Fruit fly (Drosophila melanogaster) whole organism, embryonic: ENCODE results near the gene RpL27A.
A peak's percentile ranks its signal among the peaks of the same experiment; 100 is the strongest.

Experiments
- Bgb ChIP-seq: fragments of 200-800 bp; sonication (Bioruptor generic); IDR thresholded peaks from 2 replicates; pipeline ENCODE4 v1.3.6; 2022; ENCODE audit warnings: missing biosample characterization, missing genetic modification characterization; ENCODE audit not compliant: partially characterized antibody
- BtbVII ChIP-seq: fragments of 200-800 bp; sonication (Bioruptor generic); optimal IDR thresholded peaks from 3 replicates; lab custom pipeline; 2017; ENCODE audit warnings: missing biosample characterization, mild to moderate bottlenecking, missing genetic modification characterization
- CG10959 ChIP-seq: fragments of 200-800 bp; sonication (Bioruptor generic); IDR thresholded peaks from 2 replicates; pipeline ENCODE4 v1.3.6; 2022; ENCODE audit warnings: missing biosample characterization, missing genetic modification characterization
- CG11398 ChIP-seq: fragments of 200-800 bp; sonication (Bioruptor generic); optimal IDR thresholded peaks from 2 replicates; lab custom pipeline; 2016; ENCODE audit warnings: missing biosample characterization, missing genetic modification characterization
- CG11723 ChIP-seq: fragments of 200-800 bp; sonication (Bioruptor generic); optimal IDR thresholded peaks from 2 replicates; lab custom pipeline; 2017; ENCODE audit warnings: missing biosample characterization, mild to moderate bottlenecking, missing genetic modification characterization
- CG12104 ChIP-seq: fragments of 200-800 bp; sonication (Bioruptor generic); optimal IDR thresholded peaks from 3 replicates; lab custom pipeline; 2016; ENCODE audit warnings: missing biosample characterization, missing genetic modification characterization
- CG1233 ChIP-seq: fragments of 200-800 bp; sonication (Bioruptor generic); optimal IDR thresholded peaks from 4 replicates; lab custom pipeline; 2018; ENCODE audit warnings: missing biosample characterization, mild to moderate bottlenecking, missing genetic modification characterization
- CG13296 ChIP-seq: fragments of 200-800 bp; sonication (Bioruptor generic); optimal IDR thresholded peaks from 3 replicates; lab custom pipeline; 2018; ENCODE audit warnings: missing biosample characterization, mild to moderate bottlenecking, missing genetic modification characterization
- CG15073 ChIP-seq: fragments of 200-800 bp; sonication (Bioruptor generic); optimal IDR thresholded peaks from 2 replicates; lab custom pipeline; 2016; ENCODE audit warnings: missing biosample characterization, missing genetic modification characterization
- CG15479 ChIP-seq: fragments of 200-800 bp; sonication (Bioruptor generic); optimal IDR thresholded peaks from 3 replicates; lab custom pipeline; 2019; ENCODE audit warnings: missing biosample characterization, mild to moderate bottlenecking, missing genetic modification characterization, moderate library complexity
- CG18619 ChIP-seq: fragments of 200-800 bp; sonication (Bioruptor generic); optimal IDR thresholded peaks from 3 replicates; lab custom pipeline; 2017; ENCODE audit warnings: missing biosample characterization, mild to moderate bottlenecking, missing genetic modification characterization
- CG30403 ChIP-seq: fragments of 200-800 bp; sonication (Bioruptor generic); optimal IDR thresholded peaks from 3 replicates; lab custom pipeline; 2016; ENCODE audit warnings: missing biosample characterization, missing genetic modification characterization
- CG32772 ChIP-seq: fragments of 200-800 bp; sonication (Bioruptor generic); IDR thresholded peaks from 2 replicates; pipeline ENCODE4 v1.3.6; 2022; ENCODE audit warnings: missing biosample characterization, missing genetic modification characterization
- CG4424 ChIP-seq: fragments of 200-800 bp; sonication (Bioruptor generic); optimal IDR thresholded peaks from 3 replicates; lab custom pipeline; 2016; ENCODE audit warnings: missing biosample characterization, missing genetic modification characterization
- CG4730 ChIP-seq: fragments of 200-800 bp; sonication (Bioruptor generic); IDR thresholded peaks from 2 replicates; pipeline ENCODE4 v1.3.6; 2022; ENCODE audit warnings: missing biosample characterization, missing genetic modification characterization
- CG6654 ChIP-seq: fragments of 200-800 bp; sonication (Bioruptor generic); optimal IDR thresholded peaks from 2 replicates; lab custom pipeline; 2017; ENCODE audit warnings: missing biosample characterization, mild to moderate bottlenecking, missing genetic modification characterization
- CG6765 ChIP-seq: fragments of 200-800 bp; sonication (Bioruptor generic); optimal IDR thresholded peaks from 3 replicates; lab custom pipeline; 2017; ENCODE audit warnings: missing biosample characterization, mild to moderate bottlenecking, missing genetic modification characterization
- CG7963 ChIP-seq: fragments of 200-800 bp; sonication (Bioruptor generic); IDR thresholded peaks from 3 replicates; pipeline ENCODE4 v1.3.6; 2022; ENCODE audit warnings: missing biosample characterization, missing genetic modification characterization; ENCODE audit not compliant: partially characterized antibody
- CG9437 ChIP-seq: fragments of 200-800 bp; sonication (Bioruptor generic); optimal IDR thresholded peaks from 2 replicates; lab custom pipeline; 2018; ENCODE audit warnings: missing biosample characterization, mild to moderate bottlenecking, missing genetic modification characterization
- Camta ChIP-seq: fragments of 200-800 bp; sonication (Bioruptor generic); optimal IDR thresholded peaks from 2 replicates; lab custom pipeline; 2016; ENCODE audit warnings: missing biosample characterization, missing genetic modification characterization
- Dek ChIP-seq: fragments of 200-800 bp; sonication (Bioruptor generic); optimal IDR thresholded peaks from 3 replicates; lab custom pipeline; 2019; ENCODE audit warnings: missing biosample characterization, mild to moderate bottlenecking, missing genetic modification characterization, moderate library complexity
- Doc2 ChIP-seq: fragments of 200-800 bp; sonication (Bioruptor generic); IDR thresholded peaks from 2 replicates; pipeline ENCODE4 v1.3.6; 2022; ENCODE audit warnings: missing biosample characterization, missing genetic modification characterization
- Ets97D ChIP-seq: fragments of 200-800 bp; sonication (Bioruptor generic); optimal IDR thresholded peaks from 3 replicates; lab custom pipeline; 2016; ENCODE audit warnings: missing biosample characterization, missing genetic modification characterization
- Fer2 ChIP-seq: fragments of 200-800 bp; sonication (Bioruptor generic); optimal IDR thresholded peaks from 2 replicates; lab custom pipeline; 2018; ENCODE audit warnings: missing biosample characterization, mild to moderate bottlenecking, missing genetic modification characterization, moderate library complexity
- Hey ChIP-seq: fragments of 200-800 bp; sonication (Bioruptor generic); optimal IDR thresholded peaks from 3 replicates; lab custom pipeline; 2018; ENCODE audit warnings: missing biosample characterization, mild to moderate bottlenecking, missing genetic modification characterization
- Hr39 ChIP-seq: fragments of >200 bp; optimal IDR thresholded peaks from 2 replicates; lab custom pipeline; 2017
- Med ChIP-seq: fragments of 200-800 bp; sonication (Bioruptor generic); peaks from one replicate; lab custom pipeline; 2016; ENCODE audit warnings: missing biosample characterization, missing genetic modification characterization, mild to moderate bottlenecking, inconsistent platforms, moderate library complexity
- Nf-YB ChIP-seq: fragments of 200-800 bp; sonication (Bioruptor generic); optimal IDR thresholded peaks from 3 replicates; lab custom pipeline; 2019; ENCODE audit warnings: missing biosample characterization, mild to moderate bottlenecking, missing genetic modification characterization, moderate library complexity
- Ptx1 ChIP-seq: fragments of 200-800 bp; sonication (Bioruptor generic); IDR thresholded peaks from 2 replicates; pipeline ENCODE4 v1.3.6; 2022; ENCODE audit warnings: missing biosample characterization, missing genetic modification characterization
- Six4 ChIP-seq: fragments of 200-800 bp; sonication (Bioruptor generic); optimal IDR thresholded peaks from 2 replicates; lab custom pipeline; 2016; ENCODE audit warnings: missing biosample characterization, missing genetic modification characterization
- Ssrp ChIP-seq: fragments of 200-800 bp; sonication (Bioruptor generic); optimal IDR thresholded peaks from 2 replicates; lab custom pipeline; 2018; ENCODE audit warnings: missing biosample characterization, mild to moderate bottlenecking, missing genetic modification characterization, moderate library complexity
- Usf ChIP-seq: fragments of 200-800 bp; sonication (Bioruptor generic); optimal IDR thresholded peaks from 2 replicates; lab custom pipeline; 2017; ENCODE audit warnings: missing genotype, missing biosample characterization, missing genetic modification characterization
- abd-A ChIP-seq: fragments of 200-800 bp; sonication (Bioruptor generic); optimal IDR thresholded peaks from 3 replicates; lab custom pipeline; 2019; ENCODE audit warnings: missing biosample characterization, mild to moderate bottlenecking, missing genetic modification characterization, moderate library complexity
- ato ChIP-seq: fragments of 200-800 bp; sonication (Bioruptor generic); IDR thresholded peaks from 2 replicates; pipeline ENCODE4 v1.3.6; 2022; ENCODE audit warnings: missing biosample characterization, missing genetic modification characterization; ENCODE audit not compliant: partially characterized antibody
- fu2 ChIP-seq: fragments of 200-800 bp; sonication (Bioruptor generic); optimal IDR thresholded peaks from 2 replicates; lab custom pipeline; 2016; ENCODE audit warnings: missing biosample characterization, missing genetic modification characterization
- gfzf ChIP-seq: fragments of 200-800 bp; sonication (Bioruptor generic); optimal IDR thresholded peaks from 2 replicates; lab custom pipeline; 2016; ENCODE audit warnings: missing biosample characterization, mild to moderate bottlenecking, missing genetic modification characterization, moderate library complexity
- hb ChIP-seq: fragments of 200-800 bp; sonication (Bioruptor generic); IDR thresholded peaks from 3 replicates; pipeline ENCODE4 v1.3.6; 2022; ENCODE audit warnings: missing biosample characterization, missing genetic modification characterization; ENCODE audit not compliant: partially characterized antibody
- her ChIP-seq: fragments of 200-800 bp; sonication (Bioruptor generic); optimal IDR thresholded peaks from 2 replicates; lab custom pipeline; 2016; ENCODE audit warnings: missing biosample characterization, missing genetic modification characterization
- ind ChIP-seq: fragments of 200-800 bp; sonication (Bioruptor generic); optimal IDR thresholded peaks from 3 replicates; lab custom pipeline; 2016; ENCODE audit warnings: missing biosample characterization, missing genetic modification characterization
- kah ChIP-seq: fragments of 200-800 bp; sonication (Bioruptor generic); optimal IDR thresholded peaks from 2 replicates; lab custom pipeline; 2018; ENCODE audit warnings: missing biosample characterization, mild to moderate bottlenecking, missing genetic modification characterization
- nmo ChIP-seq: fragments of 200-800 bp; sonication (Bioruptor generic); optimal IDR thresholded peaks from 2 replicates; lab custom pipeline; 2018; ENCODE audit warnings: missing biosample characterization, mild to moderate bottlenecking, missing genetic modification characterization, moderate library complexity
- otp ChIP-seq: fragments of 200-800 bp; sonication (Bioruptor generic); IDR thresholded peaks from 3 replicates; pipeline ENCODE4, ENCODE4 v1.3.6; 2022; ENCODE audit warnings: missing biosample characterization, missing genetic modification characterization
- pb ChIP-seq: fragments of 200-800 bp; sonication (Bioruptor generic); optimal IDR thresholded peaks from 3 replicates; lab custom pipeline; 2016; ENCODE audit warnings: missing biosample characterization, missing genetic modification characterization
- peb ChIP-seq: fragments of 200-800 bp; sonication (Bioruptor generic); IDR thresholded peaks from 2 replicates; pipeline ENCODE4 v1.3.6; 2022; ENCODE audit warnings: missing biosample characterization, missing genetic modification characterization
- pzg ChIP-seq: fragments of 200-800 bp; sonication (Bioruptor generic); optimal IDR thresholded peaks from 3 replicates; lab custom pipeline; 2018; ENCODE audit warnings: missing biosample characterization, mild to moderate bottlenecking, missing genetic modification characterization, moderate library complexity
- schlank ChIP-seq: fragments of 200-800 bp; sonication (Bioruptor generic); optimal IDR thresholded peaks from 2 replicates; lab custom pipeline; 2018; ENCODE audit warnings: missing biosample characterization, mild to moderate bottlenecking, missing genetic modification characterization
- sens ChIP-seq: fragments of 200-800 bp; sonication (Bioruptor generic); peaks from one replicate; lab custom pipeline; 2016; ENCODE audit warnings: missing biosample characterization, missing genetic modification characterization
- sima ChIP-seq: fragments of 200-800 bp; sonication (Bioruptor generic); optimal IDR thresholded peaks from 2 replicates; lab custom pipeline; 2016; ENCODE audit warnings: missing biosample characterization, missing genetic modification characterization
- stwl ChIP-seq: fragments of 200-800 bp; sonication (Bioruptor generic); optimal IDR thresholded peaks from 3 replicates; lab custom pipeline; 2018; ENCODE audit warnings: missing biosample characterization, mild to moderate bottlenecking, missing genetic modification characterization, moderate library complexity
- twi ChIP-seq: fragments of 200-800 bp; optimal IDR thresholded peaks from 2 replicates; lab custom pipeline; 2019; ENCODE audit warnings: missing biosample characterization, mild to moderate bottlenecking, missing genetic modification characterization, moderate library complexity
- z ChIP-seq: fragments of 200-800 bp; sonication (Bioruptor generic); IDR thresholded peaks from 3 replicates; pipeline ENCODE4 v1.3.6; 2022; ENCODE audit warnings: missing biosample characterization, missing genetic modification characterization

RpL27A gene

dm6 chr2L:4448582-4449016 is 9.6 kb downstream of the RpL27A start, which contains the start of gene MFS18 (continued):
- TF ChIP-seq Dek: peak; percentile 92
- TF ChIP-seq CG6654 (GFP tag; lab: Kevin White, UChicago): peak; percentile 91
- peak; percentile 97 for TF ChIP-seq sens (GFP tag; lab: Kevin White, UChicago)
- TF ChIP-seq nmo (GFP tag; lab: Kevin White, UChicago): peak; percentile 98
- peak; percentile 89 for TF ChIP-seq CG11723 (GFP tag; lab: Kevin White, UChicago)
- TF ChIP-seq her (GFP tag; lab: Kevin White, UChicago): peak; percentile 69
- TF ChIP-seq Usf: peak; percentile 88
- peak; percentile 45 for TF ChIP-seq pzg
- peak; percentile 2 for TF ChIP-seq CG15479 (GFP tag; lab: Kevin White, UChicago)
- TF ChIP-seq CG30403 (GFP tag; lab: Kevin White, UChicago): peak; percentile 98
- TF ChIP-seq z (GFP tag; lab: Robert Waterston, UW): peak; percentile 77; the same call in 2 of the 3 replicates
- TF ChIP-seq twi (tag; lab: Kevin White, UChicago): peak; percentile 70
- TF ChIP-seq CG9437: peak; percentile 91
- TF ChIP-seq Ssrp (tag; lab: Kevin White, UChicago): peak; percentile 93
- TF ChIP-seq CG10959: peak; percentile 98
- peak; percentile 14 for TF ChIP-seq sima (GFP tag; lab: Kevin White, UChicago)
- TF ChIP-seq Ets97D (GFP tag; lab: Kevin White, UChicago): peak; percentile 96
- peak; percentile 80 for TF ChIP-seq CG15073
- TF ChIP-seq BtbVII (GFP tag; lab: Kevin White, UChicago): peak; percentile 97
- TF ChIP-seq Hr39 (lab: Kevin White, UChicago): no peak
- peak; percentile 89 for TF ChIP-seq CG7963 (GFP tag; lab: Robert Waterston, UW)
- TF ChIP-seq Fer2 (tag; lab: Kevin White, UChicago): peak; percentile 96
- peak; percentile 30 for TF ChIP-seq gfzf (GFP tag; lab: Kevin White, UChicago)
- peak; percentile 83 for TF ChIP-seq hb (GFP tag; lab: Robert Waterston, UW)
- TF ChIP-seq peb (GFP tag; lab: Robert Waterston, UW): peak; percentile 99
- peak; percentile 97 for TF ChIP-seq CG13296
- peak; percentile 88 for TF ChIP-seq pb (GFP tag; lab: Kevin White, UChicago)
- TF ChIP-seq CG18619 (GFP tag; lab: Kevin White, UChicago): peak; percentile 92
- TF ChIP-seq CG1233 (GFP tag; lab: Kevin White, UChicago): peak; percentile 99
- peak; percentile 99 for TF ChIP-seq ind (GFP tag; lab: Kevin White, UChicago)
- peak; percentile 35 for TF ChIP-seq CG11398 (GFP tag; lab: Kevin White, UChicago)
- TF ChIP-seq stwl (tag; lab: Kevin White, UChicago): peak; percentile 94
- no peak for TF ChIP-seq abd-A (tag; lab: Kevin White, UChicago)
- TF ChIP-seq Ptx1 (GFP tag; lab: Robert Waterston, UW): peak; percentile 99
- TF ChIP-seq CG12104 (GFP tag; lab: Kevin White, UChicago): peak; percentile 94
- TF ChIP-seq kah (GFP tag; lab: Kevin White, UChicago): peak; percentile 92
- no peak for TF ChIP-seq Hey (tag; lab: Kevin White, UChicago)
- TF ChIP-seq CG32772: peak; percentile 99
- peak; percentile 84 for TF ChIP-seq Nf-YB
- TF ChIP-seq Doc2 (GFP tag; lab: Robert Waterston, UW): peak; percentile 94
- peak; percentile 97 for TF ChIP-seq CG6765 (GFP tag; lab: Kevin White, UChicago)
- peak; percentile 99 for TF ChIP-seq CG4424 (GFP tag; lab: Kevin White, UChicago)
- TF ChIP-seq ato: peak; percentile 92
- TF ChIP-seq Camta (GFP tag; lab: Kevin White, UChicago): peak; percentile 97
- TF ChIP-seq fu2 (GFP tag; lab: Kevin White, UChicago): peak; percentile 80
- TF ChIP-seq Med (GFP tag; lab: Kevin White, UChicago): peak; percentile 97
- peak; percentile 99 for TF ChIP-seq Six4 (GFP tag; lab: Kevin White, UChicago)
- TF ChIP-seq schlank (tag; lab: Kevin White, UChicago): peak; percentile 82
- peak; percentile 99 for TF ChIP-seq otp (GFP tag; lab: Robert Waterston, UW)
- TF ChIP-seq Bgb (GFP tag; lab: Robert Waterston, UW): peak; percentile 86
- peak; percentile 99 for TF ChIP-seq CG4730 (GFP tag; lab: Robert Waterston, UW)
